Fruit fly (Drosophila melanogaster): ENCODE results near the gene CG8907.

DNA sequence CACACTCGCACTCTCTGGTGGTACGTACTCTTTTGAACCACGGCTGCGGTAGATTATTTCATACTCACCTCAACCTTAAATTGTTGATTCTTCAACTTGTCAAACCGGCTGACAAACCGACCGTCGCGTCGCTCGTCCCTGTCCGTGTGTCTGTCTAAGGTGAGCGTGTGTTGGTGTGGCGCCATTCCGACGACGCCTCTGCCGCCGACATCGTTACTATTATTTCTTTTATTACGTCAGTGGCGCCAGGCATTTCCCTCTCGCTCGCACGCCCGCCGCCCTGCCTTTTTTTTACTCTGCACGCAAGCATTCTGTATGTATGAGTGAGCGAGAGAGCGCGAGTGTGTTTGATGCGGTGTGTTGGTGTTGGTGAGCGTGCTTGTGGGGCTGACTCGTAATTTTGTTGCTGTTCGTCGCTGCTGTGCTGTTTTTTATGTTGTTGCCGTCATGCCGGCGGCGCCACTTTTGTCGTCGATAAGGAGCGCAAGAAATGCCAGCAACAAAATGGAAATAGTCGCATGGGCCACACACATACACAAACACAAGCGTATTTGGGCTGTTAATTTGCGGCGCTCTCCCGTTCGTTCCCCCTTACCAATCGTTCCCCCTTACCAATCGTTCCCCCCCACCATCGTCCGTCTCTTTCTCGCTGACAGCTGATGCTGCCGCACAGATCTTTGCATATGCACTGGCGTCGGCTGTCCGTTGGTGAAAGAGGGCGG lies 48.3 kb downstream of the CG8907 start:
- TF ChIP-seq psq (GFP tag; optimal IDR thresholded peaks at IDR 0.05): peak; percentile 56
- no peak for TF ChIP-seq pan (optimal IDR thresholded peaks at IDR 0.05)
